Worm (Caenorhabditis elegans) whole organism, early embryonic: ENCODE measurements around the gene F56F11.2.

Experiments used
- ama-1 ChIP-seq: fragments of 150-350 bp; optimal IDR thresholded peaks from 2 replicates; lab custom pipeline; 2014
- ceh-13 ChIP-seq: fragments of 200-800 bp; sonication (Bioruptor generic); optimal IDR thresholded peaks from 2 replicates; lab custom pipeline; 2018; ENCODE audit warnings: mild to moderate bottlenecking, missing genetic modification characterization, missing compliant biosample characterization
- flt-1 ChIP-seq: fragments of 200-800 bp; sonication (Bioruptor generic); IDR thresholded peaks from 2 replicates; pipeline ENCODE4 v1.3.6; 2022; ENCODE audit warnings: missing genetic modification characterization, missing compliant biosample characterization
- sea-1 ChIP-seq: fragments of 200-800 bp; sonication (Bioruptor generic); conservative IDR thresholded peaks from 2 replicates; pipeline ENCODE4 v1.3.6; 2022; ENCODE audit warnings: missing genetic modification characterization, missing compliant biosample characterization
- tbx-11 ChIP-seq: fragments of 200-800 bp; sonication (Bioruptor generic); IDR thresholded peaks from 2 replicates; pipeline ENCODE4 v1.3.6; 2022; ENCODE audit warnings: missing genetic modification characterization, missing compliant biosample characterization

- TF ChIP-seq sea-1 (GFP tag; lab: Robert Waterston, UW), result no peak
- TF ChIP-seq ama-1 (lab: Kevin White, UChicago), result no peak
- TF ChIP-seq flt-1 (GFP tag; lab: Robert Waterston, UW), result no peak
- TF ChIP-seq ceh-13 (GFP tag; lab: Kevin White, UChicago), result no peak
- no peak for TF ChIP-seq tbx-11 (GFP tag; lab: Robert Waterston, UW)
Measured at ce11 chrIII:2871817-2872216, 10.3 kb upstream of the F56F11.2 start.
